Fruit fly (Drosophila melanogaster): Measurements from ENCODE around the gene Ipp.

Ipp gene

DNA sequence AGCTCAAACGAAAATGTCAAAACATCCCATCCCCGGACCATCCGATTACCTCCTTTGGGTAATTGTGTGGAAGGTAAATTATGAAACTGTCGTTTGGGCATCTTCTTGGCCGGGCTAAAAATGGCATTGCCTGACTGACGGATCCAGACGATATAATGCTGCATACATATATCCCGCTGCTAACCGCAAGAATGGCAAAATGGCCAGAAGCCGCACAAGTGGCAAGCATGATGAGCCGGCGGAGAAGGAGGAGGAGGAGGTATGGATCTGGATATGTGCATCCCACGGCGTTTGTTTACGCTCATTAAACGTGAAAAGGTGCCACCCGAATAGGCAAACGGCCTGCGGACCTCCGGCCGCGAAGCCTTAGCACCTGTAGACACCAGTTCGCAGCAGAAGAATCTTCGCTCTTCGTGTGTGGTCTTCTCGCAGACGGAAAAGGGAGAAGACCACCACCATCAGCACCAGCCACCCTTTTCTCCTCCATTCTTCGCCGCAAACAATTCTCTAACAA lies 30.4 kb downstream of the Ipp start:
- TF ChIP-seq Ets97D (GFP tag; optimal IDR thresholded peaks at IDR 0.05) (no peak), CG11085 (GFP tag; IDR thresholded peaks at IDR 0.05) (no peak), CG16863 (GFP tag; optimal IDR thresholded peaks at IDR 0.05) (no peak), repo (GFP tag; optimal IDR thresholded peaks at IDR 0.05) (no peak), kni (GFP tag; optimal IDR thresholded peaks at IDR 0.05) (peak; percentile 21), slbo (GFP tag; IDR thresholded peaks at IDR 0.05) (no peak), zen (tag; optimal IDR thresholded peaks at IDR 0.05) (peak; percentile 92), CG9817 (tag; optimal IDR thresholded peaks at IDR 0.05) (no peak), CG7556 (GFP tag; optimal IDR thresholded peaks at IDR 0.05) (no peak), D (optimal IDR thresholded peaks at IDR 0.05) (peak; percentile 85), D (GFP tag; optimal IDR thresholded peaks at IDR 0.05) (no peak), ken (GFP tag; IDR thresholded peaks at IDR 0.05) (no peak), Awh (GFP tag; IDR thresholded peaks at IDR 0.05) (0 out of 2 replicates have a peak, but pooled peaks have one; percentile 12), Kr (GFP tag; optimal IDR thresholded peaks at IDR 0.05) (peak; percentile 62), E2f2 (GFP tag; IDR thresholded peaks at IDR 0.05) (no peak), prd (optimal IDR thresholded peaks at IDR 0.05) (no peak), prd (GFP tag; IDR thresholded peaks at IDR 0.05) (0 out of 3 replicates have a peak, but pooled peaks have one; percentile 42), sens (GFP tag) (peak; percentile 33)

DNA sequence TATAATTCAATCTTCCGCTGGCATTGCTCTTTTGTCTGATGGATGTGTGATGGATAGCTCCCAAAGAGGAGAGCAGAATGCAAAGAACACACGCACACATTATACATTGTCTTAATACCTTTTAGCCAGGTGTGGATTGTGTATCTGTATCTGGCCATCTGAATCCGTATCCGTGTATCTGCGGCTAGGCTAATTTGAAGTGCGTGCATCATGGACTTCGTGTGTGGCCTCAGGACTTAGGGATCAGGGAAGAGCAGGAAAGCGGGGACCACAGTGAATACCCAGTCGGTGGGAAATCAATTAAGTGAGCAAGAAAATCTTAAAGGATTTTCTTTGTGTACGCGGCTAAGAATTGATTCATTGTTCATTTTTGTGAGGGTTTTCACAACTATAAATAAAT lies 30.9 kb downstream of the Ipp start:
- no peak for TF ChIP-seq Rfx (GFP tag; IDR thresholded peaks at IDR 0.05)
- no peak for TF ChIP-seq HHEX (GFP tag; optimal IDR thresholded peaks at IDR 0.05)
- TF ChIP-seq ems (GFP tag; optimal IDR thresholded peaks at IDR 0.05), result no peak
- TF ChIP-seq danr (GFP tag; IDR thresholded peaks at IDR 0.05), result no peak
- TF ChIP-seq bcd (GFP tag; optimal IDR thresholded peaks at IDR 0.05), result no peak
- TF ChIP-seq ATbp (GFP tag; optimal IDR thresholded peaks at IDR 0.05), result no peak
- no peak for TF ChIP-seq bigmax (GFP tag; optimal IDR thresholded peaks at IDR 0.05)
- no peak for TF ChIP-seq Asciz (GFP tag; optimal IDR thresholded peaks at IDR 0.05)
- no peak for TF ChIP-seq cwo (GFP tag; optimal IDR thresholded peaks at IDR 0.05)
- peak; percentile 80 for TF ChIP-seq grau (tag; optimal IDR thresholded peaks at IDR 0.05)
- TF ChIP-seq CTCF (GFP tag; optimal IDR thresholded peaks at IDR 0.05), result no peak
- no peak for TF ChIP-seq prd (optimal IDR thresholded peaks at IDR 0.05)
- TF ChIP-seq prd (GFP tag; IDR thresholded peaks at IDR 0.05), result 0 out of 3 replicates have a peak, but pooled peaks have one; percentile 5
- no peak for TF ChIP-seq ase (GFP tag; IDR thresholded peaks at IDR 0.05)
- TF ChIP-seq CG15696 (tag; optimal IDR thresholded peaks at IDR 0.05), result peak; percentile 15
- no peak for TF ChIP-seq CG11093 (GFP tag; IDR thresholded peaks at IDR 0.05)
- TF ChIP-seq CG11695 (GFP tag; IDR thresholded peaks at IDR 0.05), result no peak
- TF ChIP-seq hth (optimal IDR thresholded peaks at IDR 0.05), result no peak
- no peak for TF ChIP-seq Lpt (GFP tag; optimal IDR thresholded peaks at IDR 0.05)

DNA sequence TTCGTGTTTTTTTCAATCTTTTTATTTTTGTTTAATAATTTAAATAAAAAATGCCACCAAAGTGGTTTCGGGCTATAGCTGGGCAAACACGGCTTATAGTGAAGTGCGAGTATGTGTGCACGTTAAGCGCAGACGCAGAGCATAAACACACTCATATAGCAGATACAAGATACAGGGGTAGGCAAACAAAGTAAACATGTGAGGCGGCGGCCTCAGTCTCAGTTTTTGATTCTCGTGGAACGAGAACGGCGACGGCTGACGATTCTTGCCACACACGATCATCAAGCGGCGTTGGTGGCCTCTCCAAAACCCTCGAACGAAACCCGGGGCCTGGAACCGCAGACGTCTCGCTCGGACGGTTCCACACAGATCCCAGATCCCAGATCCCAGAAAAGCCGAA lies 31.5 kb downstream of the Ipp start:
- no peak for TF ChIP-seq CG6175 (GFP tag; IDR thresholded peaks at IDR 0.05)
- peak in 1 of 2 experiments; percentile 40 for TF ChIP-seq tll (GFP tag; optimal IDR thresholded peaks at IDR 0.05)
- peak; percentile 66 for TF ChIP-seq Med (GFP tag)
- TF ChIP-seq chm (GFP tag; IDR thresholded peaks at IDR 0.05), result 0 out of 2 replicates have a peak, but pooled peaks have one; percentile 41
- no peak for TF ChIP-seq scrt (GFP tag; optimal IDR thresholded peaks at IDR 0.05)
- no peak for TF ChIP-seq CG12104 (GFP tag; optimal IDR thresholded peaks at IDR 0.05)
- TF ChIP-seq twi (tag; optimal IDR thresholded peaks at IDR 0.05), result peak; percentile 48
- peak; percentile 34; the same call in 1 of the 3 replicates for TF ChIP-seq z (GFP tag; IDR thresholded peaks at IDR 0.05)
- TF ChIP-seq sens (GFP tag), result peak; percentile 70
- TF ChIP-seq Xrp1 (GFP tag; IDR thresholded peaks at IDR 0.05), result peak; percentile 35; the same call in 1 of the 2 replicates
- peak; percentile 10 for TF ChIP-seq fd102C (GFP tag; optimal IDR thresholded peaks at IDR 0.05)
- TF ChIP-seq CG2199 (GFP tag; IDR thresholded peaks at IDR 0.05), result peak; percentile 83; the same call in 2 of the 3 replicates
- TF ChIP-seq CG10267 (tag; optimal IDR thresholded peaks at IDR 0.05), result no peak
- no peak for TF ChIP-seq da (GFP tag; optimal IDR thresholded peaks at IDR 0.05)
- TF ChIP-seq zfh1 (GFP tag; IDR thresholded peaks at IDR 0.05), result 0 out of 3 replicates have a peak, but pooled peaks have one; percentile 36
- no peak for TF ChIP-seq CG32532 (GFP tag; IDR thresholded peaks at IDR 0.05)
- TF ChIP-seq CG7556 (GFP tag; optimal IDR thresholded peaks at IDR 0.05), result no peak
- peak; percentile 15; the same call in 1 of the 2 replicates for TF ChIP-seq CG32772 (GFP tag; IDR thresholded peaks at IDR 0.05)
